Fruit fly (Drosophila melanogaster): ENCODE data around the gene Pomp.

Pomp gene

dm6 chr2L:20799991-20800897 lies 12.8 kb downstream of the Pomp start:
- TF ChIP-seq CTCF (optimal IDR thresholded peaks at IDR 0.05) (no peak), CG8478 (optimal IDR thresholded peaks at IDR 0.05) (no peak)

DNA sequence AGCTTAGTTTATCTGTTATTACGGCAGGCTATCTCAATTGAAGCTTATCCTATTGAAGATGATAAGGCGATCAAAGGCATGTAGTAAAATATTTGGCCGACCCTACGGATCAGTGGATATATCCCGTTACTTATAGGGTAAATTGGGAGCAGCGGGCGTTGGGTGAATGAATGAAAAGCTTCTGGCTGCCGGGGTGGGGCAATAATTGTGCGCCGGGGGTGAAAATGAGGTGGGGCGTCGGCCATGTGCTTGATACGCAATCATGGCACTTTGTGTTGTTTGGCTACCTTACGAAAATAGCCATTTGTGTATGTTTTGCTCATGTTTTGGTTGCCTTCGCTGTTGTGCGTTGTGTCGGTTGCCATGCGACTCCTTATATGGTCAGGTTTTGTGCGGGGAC lies 14.3 kb downstream of the Pomp start:
- no peak for TF ChIP-seq CG8478 (optimal IDR thresholded peaks at IDR 0.05)
- no peak for TF ChIP-seq CTCF (optimal IDR thresholded peaks at IDR 0.05)

dm6 chr2L:20802204-20802603 lies 14.7 kb downstream of the Pomp start:
- TF ChIP-seq CTCF (optimal IDR thresholded peaks at IDR 0.05) (no peak), CG8478 (optimal IDR thresholded peaks at IDR 0.05) (no peak)

dm6 chr2L:20802839-20803238 lies 15.4 kb downstream of the Pomp start:
- TF ChIP-seq CTCF (optimal IDR thresholded peaks at IDR 0.05) (no peak), CG8478 (optimal IDR thresholded peaks at IDR 0.05) (no peak)

DNA sequence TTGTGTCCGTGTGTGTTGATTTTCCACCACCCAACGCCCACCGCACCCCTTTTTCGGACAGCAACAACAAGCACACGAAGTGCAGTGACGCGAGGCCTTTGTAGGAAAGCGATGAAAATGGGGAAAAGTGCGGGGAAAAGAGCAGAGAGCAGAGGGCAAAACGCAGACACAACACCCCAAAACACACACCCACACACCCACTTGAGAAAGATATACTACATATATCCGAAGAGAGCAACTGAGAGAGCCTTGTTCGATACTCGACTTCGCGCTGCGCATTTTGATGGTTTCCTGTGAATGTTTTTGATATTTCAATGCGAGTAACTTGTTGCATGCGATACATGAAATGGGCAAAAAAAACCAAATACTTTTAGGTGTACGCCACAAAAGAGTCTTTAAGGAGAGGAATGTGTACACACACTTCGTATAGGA lies 16.3 kb downstream of the Pomp start:
- TF ChIP-seq CTCF (optimal IDR thresholded peaks at IDR 0.05), result no peak
- TF ChIP-seq CG8478 (optimal IDR thresholded peaks at IDR 0.05), result no peak

- TF ChIP-seq CG8478 (optimal IDR thresholded peaks at IDR 0.05), result no peak
- TF ChIP-seq CTCF (optimal IDR thresholded peaks at IDR 0.05), result no peak
These were observed 18.3 kb downstream of the Pomp start for dm6 chr2L:20805624-20806339.

- no peak for TF ChIP-seq CTCF (optimal IDR thresholded peaks at IDR 0.05)
- TF ChIP-seq CG8478 (optimal IDR thresholded peaks at IDR 0.05), result no peak
These were observed 19.2 kb downstream of the Pomp start for dm6 chr2L:20806619-20807018.

- no peak for TF ChIP-seq CG8478 (optimal IDR thresholded peaks at IDR 0.05)
- TF ChIP-seq CTCF (optimal IDR thresholded peaks at IDR 0.05), result no peak
These were observed 20.4 kb downstream of the Pomp start for dm6 chr2L:20807617-20808509.

DNA sequence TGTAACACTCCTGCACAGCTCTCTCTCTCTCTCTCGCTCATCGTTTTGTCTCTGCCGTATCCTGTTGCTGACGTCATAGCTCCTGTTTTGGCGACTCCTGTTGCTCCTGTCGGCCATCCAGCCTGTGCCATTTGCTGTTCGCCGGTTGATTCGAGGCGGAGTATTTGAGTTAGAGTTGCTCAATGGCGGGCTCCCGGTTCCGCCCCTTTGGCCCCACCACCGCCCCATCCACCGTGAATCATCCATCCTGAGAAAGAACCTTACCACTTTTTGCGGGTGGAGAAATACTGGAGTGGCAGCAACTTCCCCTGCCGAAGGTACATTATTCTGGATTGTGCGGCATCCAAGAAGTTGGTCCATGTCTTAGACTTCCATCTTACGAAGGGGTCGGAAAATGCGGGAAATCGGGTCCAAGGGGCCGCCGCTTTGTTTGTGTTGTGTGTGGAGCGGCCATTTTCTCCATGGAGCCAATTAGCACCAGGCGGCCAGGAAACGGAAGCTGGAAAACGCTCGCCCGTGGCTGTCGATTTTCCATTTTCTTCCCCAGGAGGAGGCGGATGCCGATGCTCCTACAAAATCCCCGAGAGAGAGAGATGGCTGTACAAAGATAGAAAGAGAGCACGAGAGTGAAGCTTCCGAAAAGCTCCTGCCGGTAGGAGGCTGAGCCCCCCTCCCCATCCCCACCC lies 21.2 kb downstream of the Pomp start:
- TF ChIP-seq CTCF (optimal IDR thresholded peaks at IDR 0.05) (no peak), CG8478 (optimal IDR thresholded peaks at IDR 0.05) (no peak)

DNA sequence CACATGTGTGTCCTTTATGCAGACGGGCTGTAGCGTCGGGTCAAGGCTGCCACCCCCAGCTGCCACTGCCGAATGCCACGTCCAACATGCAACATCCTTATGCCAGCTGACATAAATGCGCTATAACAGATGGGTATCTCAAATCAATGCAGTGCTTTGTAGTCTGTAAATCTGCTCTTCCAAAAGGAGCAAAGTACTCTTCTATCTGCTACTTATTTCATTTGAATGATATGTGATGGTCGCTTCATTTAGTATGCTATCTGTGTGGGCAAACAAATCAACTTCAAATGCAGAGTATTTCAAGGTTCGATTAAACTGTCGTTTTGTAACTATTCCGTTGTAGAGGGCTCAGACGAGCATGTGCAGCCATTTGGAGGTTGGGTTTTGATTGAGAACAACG lies 21.8 kb downstream of the Pomp start:
- TF ChIP-seq CTCF (optimal IDR thresholded peaks at IDR 0.05) (no peak), CG8478 (optimal IDR thresholded peaks at IDR 0.05) (no peak)

DNA sequence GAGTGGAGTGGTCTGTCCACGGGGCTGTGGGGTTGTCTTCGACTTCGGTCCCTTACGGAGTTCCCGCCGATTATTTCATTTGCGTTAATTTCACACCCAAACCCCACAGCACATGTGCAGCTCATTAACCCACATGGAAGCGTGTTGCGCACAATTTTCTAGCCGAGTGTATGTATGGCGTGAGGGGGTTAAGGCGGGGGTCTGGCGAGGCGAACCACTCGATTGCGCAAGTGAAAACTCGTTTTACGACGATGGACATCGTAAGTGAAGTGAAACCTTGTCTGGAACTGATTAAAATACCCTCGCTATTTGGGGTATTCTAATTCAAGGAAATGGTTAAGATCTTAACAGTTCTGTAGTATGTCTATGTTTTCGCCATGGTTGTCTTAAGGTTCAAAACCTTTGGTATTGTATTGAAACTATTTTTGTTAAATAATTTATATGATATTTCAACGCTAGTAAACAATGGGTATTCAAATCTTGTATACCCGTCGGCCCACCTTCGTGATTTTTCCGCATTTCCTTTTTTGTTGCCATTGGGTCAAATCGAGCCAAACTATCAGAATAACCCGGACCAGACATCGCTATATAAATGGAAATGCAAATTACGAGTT lies 23.7 kb downstream of the Pomp start:
- TF ChIP-seq CTCF (optimal IDR thresholded peaks at IDR 0.05) (no peak), CG8478 (optimal IDR thresholded peaks at IDR 0.05) (no peak)

DNA sequence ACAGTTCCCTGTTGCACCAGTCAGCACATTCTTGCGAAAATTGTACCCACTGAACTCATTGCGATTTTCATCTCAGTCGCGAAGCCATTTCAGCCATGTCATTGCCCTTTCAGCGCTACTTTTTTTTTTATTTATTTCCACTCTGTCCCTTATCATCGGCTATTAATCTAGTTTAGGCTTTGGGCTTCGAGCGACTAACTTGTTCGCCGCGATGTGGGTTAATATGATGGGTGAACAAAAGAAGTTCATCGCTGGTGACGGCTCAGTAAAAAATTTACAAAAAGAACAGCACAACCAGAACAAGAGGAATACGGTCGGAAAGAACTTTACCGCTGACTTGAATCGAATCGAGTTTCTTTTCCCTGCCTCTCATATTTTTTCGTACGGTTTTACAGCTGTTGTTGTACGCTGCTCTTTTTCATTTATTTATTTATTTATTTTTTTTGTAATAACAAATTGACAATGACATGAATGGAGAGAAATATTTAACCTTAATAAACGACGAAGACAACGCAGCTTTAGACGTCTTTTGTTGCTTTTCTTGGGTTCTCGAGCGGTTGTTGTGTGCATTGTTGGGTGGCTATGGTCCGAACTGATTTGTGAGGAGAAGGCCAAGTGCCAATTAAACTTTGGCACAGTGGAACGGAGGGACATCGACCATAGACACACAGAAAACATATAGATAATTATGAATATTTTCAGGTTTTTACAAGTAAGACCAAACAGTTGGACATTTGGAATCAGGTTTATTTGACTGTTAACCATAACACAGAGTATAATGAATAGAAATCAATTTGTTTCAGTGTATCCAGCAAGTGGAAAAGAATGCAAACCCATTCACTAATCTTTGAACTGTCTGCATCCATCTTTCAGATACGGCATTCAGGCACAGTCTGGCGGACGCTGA lies 25.1 kb downstream of the Pomp start:
- no peak for TF ChIP-seq CG8478 (optimal IDR thresholded peaks at IDR 0.05)
- TF ChIP-seq CTCF (optimal IDR thresholded peaks at IDR 0.05), result no peak

DNA sequence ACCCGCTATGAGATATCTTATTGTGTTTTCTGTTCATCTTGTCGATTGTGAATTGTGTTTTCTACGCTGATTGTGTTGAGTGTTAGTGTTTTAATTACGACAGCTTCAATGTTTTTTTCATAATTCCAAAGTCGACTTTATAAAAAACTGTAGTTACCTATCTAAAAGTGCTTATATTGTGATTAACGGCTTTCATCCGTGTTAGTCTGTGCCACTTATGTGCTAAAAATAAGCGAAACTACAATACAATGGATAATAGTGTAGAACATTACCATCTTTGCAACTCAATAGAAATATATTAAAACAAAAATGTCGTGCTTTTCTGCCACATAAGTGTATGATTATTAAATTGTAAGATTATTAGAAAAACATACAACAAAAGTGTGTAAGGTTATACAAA lies 28.7 kb downstream of the Pomp start, which contains the start of gene CG33322:
CG33322 (minus strand) TSS at position 101 of the 400 bp plus-strand sequence.
- TF ChIP-seq CTCF (optimal IDR thresholded peaks at IDR 0.05), result no peak
- no peak for TF ChIP-seq CG8478 (optimal IDR thresholded peaks at IDR 0.05)

All from S2 (cell line).